Worm (Caenorhabditis elegans): Measurements from ENCODE around the gene F59A6.2.

Gene F59A6.2

ce11 chrII:5031612-5032011 lies 17.1 kb downstream of the F59A6.2 start, which contains the start of gene wdr-83:
TSS of gene wdr-83 (minus strand) at chrII:5031712.
- TF ChIP-seq elt-3 (tag; optimal IDR thresholded peaks at IDR 0.05) (no peak), mep-1 (tag; optimal IDR thresholded peaks at IDR 0.05) (no peak), tbx-8 (GFP tag; optimal IDR thresholded peaks at IDR 0.05) (no peak), lsy-2 (tag; optimal IDR thresholded peaks at IDR 0.05) (no peak), bed-3 (GFP tag; optimal IDR thresholded peaks at IDR 0.05) (no peak), ceh-83 (GFP tag; optimal IDR thresholded peaks at IDR 0.05) (no peak), ceh-39 (tag; optimal IDR thresholded peaks at IDR 0.05) (no peak), blmp-1 (tag; optimal IDR thresholded peaks at IDR 0.05) (no peak), sem-2 (GFP tag; optimal IDR thresholded peaks at IDR 0.05) (no peak), M03D4.4 (tag; optimal IDR thresholded peaks at IDR 0.05) (no peak), lin-32 (GFP tag; optimal IDR thresholded peaks at IDR 0.05) (no peak), zip-8 (tag; optimal IDR thresholded peaks at IDR 0.05) (no peak), cnd-1 (tag; optimal IDR thresholded peaks at IDR 0.05) (no peak), pha-4 (tag; optimal IDR thresholded peaks at IDR 0.05) (no peak), ham-2 (GFP tag; optimal IDR thresholded peaks at IDR 0.05) (no peak), sptf-1 (tag; optimal IDR thresholded peaks at IDR 0.05) (no peak), snpc-4 (tag; optimal IDR thresholded peaks at IDR 0.05) (no peak), nhr-12 (tag; optimal IDR thresholded peaks at IDR 0.05) (no peak)

ce11 chrII:5032669-5033068 lies 18.2 kb downstream of the F59A6.2 start:
- TF ChIP-seq cnd-1 (tag; optimal IDR thresholded peaks at IDR 0.05) (peak; percentile 95), drap-1 (GFP tag; optimal IDR thresholded peaks at IDR 0.05) (peak; percentile 95), hlh-1 (tag; optimal IDR thresholded peaks at IDR 0.05) (peak; percentile 34), snpc-4 (tag; optimal IDR thresholded peaks at IDR 0.05) (no peak), blmp-1 (tag; optimal IDR thresholded peaks at IDR 0.05) (peak; percentile 8), sptf-1 (tag; optimal IDR thresholded peaks at IDR 0.05) (peak; percentile 96), M03D4.4 (tag; optimal IDR thresholded peaks at IDR 0.05) (peak; percentile 94), zip-8 (tag; optimal IDR thresholded peaks at IDR 0.05) (no peak), ceh-43 (GFP tag; optimal IDR thresholded peaks at IDR 0.05) (peak; percentile 87), unc-120 (tag; optimal IDR thresholded peaks at IDR 0.05; ENCODE audit: poor library complexity, severe bottlenecking) (peak; percentile 89), mab-5 (tag; optimal IDR thresholded peaks at IDR 0.05) (no peak), lin-32 (GFP tag; optimal IDR thresholded peaks at IDR 0.05) (peak; percentile 93), unc-39 (tag; optimal IDR thresholded peaks at IDR 0.05) (peak; percentile 27), nhr-12 (tag; optimal IDR thresholded peaks at IDR 0.05) (no peak), sem-2 (GFP tag; optimal IDR thresholded peaks at IDR 0.05) (peak; percentile 92), lin-13 (tag; optimal IDR thresholded peaks at IDR 0.05) (peak; percentile 48), elt-1 (tag; optimal IDR thresholded peaks at IDR 0.05; ENCODE audit: borderline replicate concordance, insufficient read depth) (peak; percentile 4), lsy-2 (tag; optimal IDR thresholded peaks at IDR 0.05) (peak; percentile 61), flh-1 (GFP tag; optimal IDR thresholded peaks at IDR 0.05) (peak; percentile 80), mls-2 (tag; optimal IDR thresholded peaks at IDR 0.05) (peak; percentile 97), nhr-237 (tag; optimal IDR thresholded peaks at IDR 0.05) (peak; percentile 28), ceh-83 (GFP tag; optimal IDR thresholded peaks at IDR 0.05) (peak; percentile 75), nhr-28 (tag; optimal IDR thresholded peaks at IDR 0.05) (peak; percentile 53), nhr-2 (tag; optimal IDR thresholded peaks at IDR 0.05) (no peak), bed-3 (GFP tag; optimal IDR thresholded peaks at IDR 0.05) (peak; percentile 82), ceh-39 (tag; optimal IDR thresholded peaks at IDR 0.05) (no peak), tbx-8 (GFP tag; optimal IDR thresholded peaks at IDR 0.05) (peak; percentile 88), nhr-76 (tag; optimal IDR thresholded peaks at IDR 0.05) (no peak), elt-3 (tag; optimal IDR thresholded peaks at IDR 0.05) (no peak), ztf-11 (tag; optimal IDR thresholded peaks at IDR 0.05) (peak; percentile 85), unc-62 (GFP tag; optimal IDR thresholded peaks at IDR 0.05) (peak; percentile 59), ham-2 (GFP tag; optimal IDR thresholded peaks at IDR 0.05) (peak; percentile 93), ces-1 (GFP tag; optimal IDR thresholded peaks at IDR 0.05) (no peak), pha-4 (tag; optimal IDR thresholded peaks at IDR 0.05) (peak; percentile 63), mep-1 (tag; optimal IDR thresholded peaks at IDR 0.05) (peak; percentile 39)

ce11 chrII:5033935-5034334 lies 19.4 kb downstream of the F59A6.2 start, which contains the start of gene F33G12.3:
TSS of gene F33G12.3 (minus strand) at chrII:5034035.
- no peak for TF ChIP-seq elt-3 (tag; optimal IDR thresholded peaks at IDR 0.05)
- no peak for TF ChIP-seq nhr-12 (tag; optimal IDR thresholded peaks at IDR 0.05)
- no peak for TF ChIP-seq elt-1 (tag; optimal IDR thresholded peaks at IDR 0.05; ENCODE audit: borderline replicate concordance, insufficient read depth)
- no peak for TF ChIP-seq mep-1 (tag; optimal IDR thresholded peaks at IDR 0.05)
- no peak for TF ChIP-seq ces-1 (GFP tag; optimal IDR thresholded peaks at IDR 0.05)
- TF ChIP-seq blmp-1 (tag; optimal IDR thresholded peaks at IDR 0.05), result no peak
- TF ChIP-seq M03D4.4 (tag; optimal IDR thresholded peaks at IDR 0.05), result no peak
- TF ChIP-seq ceh-39 (tag; optimal IDR thresholded peaks at IDR 0.05), result no peak
- no peak for TF ChIP-seq ceh-43 (GFP tag; optimal IDR thresholded peaks at IDR 0.05)
- no peak for TF ChIP-seq cnd-1 (tag; optimal IDR thresholded peaks at IDR 0.05)
- no peak for TF ChIP-seq lsy-2 (tag; optimal IDR thresholded peaks at IDR 0.05)
- no peak for TF ChIP-seq unc-62 (GFP tag; optimal IDR thresholded peaks at IDR 0.05)
- no peak for TF ChIP-seq lin-32 (GFP tag; optimal IDR thresholded peaks at IDR 0.05)
- TF ChIP-seq sem-2 (GFP tag; optimal IDR thresholded peaks at IDR 0.05), result no peak
- no peak for TF ChIP-seq bed-3 (GFP tag; optimal IDR thresholded peaks at IDR 0.05)
- no peak for TF ChIP-seq ztf-11 (tag; optimal IDR thresholded peaks at IDR 0.05)
- no peak for TF ChIP-seq hlh-1 (tag; optimal IDR thresholded peaks at IDR 0.05)
- no peak for TF ChIP-seq nhr-28 (tag; optimal IDR thresholded peaks at IDR 0.05)
- no peak for TF ChIP-seq mab-5 (tag; optimal IDR thresholded peaks at IDR 0.05)
